Worm (Caenorhabditis elegans): ENCODE results near the gene Y17D7C.1.

Gene Y17D7C.1

DNA sequence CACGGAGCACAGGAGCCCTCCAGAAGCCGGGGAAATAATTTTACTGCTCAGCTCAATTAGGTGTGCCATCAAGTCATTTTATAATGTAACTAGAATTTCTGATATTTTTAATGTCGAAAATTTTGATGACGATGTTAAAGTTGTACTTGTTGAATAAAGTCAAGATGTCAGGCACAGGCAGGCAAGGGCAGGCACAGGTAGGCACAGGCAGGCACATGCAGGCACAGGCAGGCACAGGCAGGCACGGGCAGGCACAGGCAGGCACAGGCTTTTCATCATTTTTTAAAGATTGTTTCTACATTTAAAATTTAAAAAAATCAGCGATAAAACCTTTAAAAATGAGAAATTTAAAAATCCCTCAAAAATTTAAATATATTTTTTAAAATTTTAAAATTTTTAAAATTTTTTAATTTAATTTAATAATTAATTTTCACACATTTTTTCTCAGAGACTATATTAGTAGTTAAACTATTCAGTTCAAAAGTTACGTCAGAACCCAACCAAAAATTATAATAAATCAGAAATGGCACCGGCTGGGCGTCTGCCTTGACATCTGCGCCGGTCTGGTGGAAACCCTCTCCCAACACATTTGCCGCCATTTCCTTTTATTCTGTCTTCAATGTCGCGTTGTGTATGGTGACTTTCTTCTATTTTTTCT lies 3.0 kb downstream of the Y17D7C.1 start, which contains the start of gene Y17D7C.6:
Gene Y17D7C.6 (plus strand): TSS at position 608 of the 658 bp plus-strand sequence.
- TF ChIP-seq nhr-43 (tag; optimal IDR thresholded peaks at IDR 0.05; ENCODE audit: poor library complexity, severe bottlenecking) (no peak), nhr-76 (tag; optimal IDR thresholded peaks at IDR 0.05) (no peak), ztf-11 (tag; optimal IDR thresholded peaks at IDR 0.05) (no peak), pha-4 (tag; optimal IDR thresholded peaks at IDR 0.05) (no peak), lin-15B (tag; optimal IDR thresholded peaks at IDR 0.05) (no peak), lin-39 (tag; optimal IDR thresholded peaks at IDR 0.05) (no peak), unc-62 (GFP tag; optimal IDR thresholded peaks at IDR 0.05) (no peak), fos-1 (tag; optimal IDR thresholded peaks at IDR 0.05) (no peak), eor-1 (tag; optimal IDR thresholded peaks at IDR 0.05) (no peak), zag-1 (tag; optimal IDR thresholded peaks at IDR 0.05) (no peak), ceh-9 (tag; optimal IDR thresholded peaks at IDR 0.05) (no peak), elt-3 (tag; optimal IDR thresholded peaks at IDR 0.05) (no peak), aly-2 (tag; optimal IDR thresholded peaks at IDR 0.05) (no peak), ztf-4 (tag; optimal IDR thresholded peaks at IDR 0.05) (no peak), ceh-16 (tag; optimal IDR thresholded peaks at IDR 0.05) (no peak), nhr-25 (tag; optimal IDR thresholded peaks at IDR 0.05) (no peak)

DNA sequence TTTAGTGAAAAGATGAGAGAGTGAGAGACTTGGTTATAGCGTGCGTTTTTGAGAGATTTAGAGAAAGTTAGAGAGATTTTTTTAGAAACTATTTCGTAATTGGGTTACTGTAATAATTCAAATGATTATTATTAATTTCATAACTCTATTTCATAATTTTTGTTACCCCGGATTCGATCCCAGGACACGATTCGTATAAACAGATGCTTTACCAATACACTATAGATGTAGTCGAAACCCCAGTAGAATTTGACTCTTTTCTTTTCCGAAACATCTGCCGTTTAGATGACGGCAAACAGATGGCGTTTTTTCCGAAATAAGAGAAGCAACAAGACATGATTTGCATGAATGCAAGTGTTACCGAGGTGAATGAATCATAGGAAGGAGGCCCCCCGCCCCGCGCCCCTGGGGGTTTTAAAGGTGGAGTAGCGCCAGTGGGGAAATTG lies 3.7 kb downstream of the Y17D7C.1 start:
- TF ChIP-seq aly-2 (tag; optimal IDR thresholded peaks at IDR 0.05): no peak
- peak; percentile 27 for TF ChIP-seq snpc-4 (tag; optimal IDR thresholded peaks at IDR 0.05)
- TF ChIP-seq hmg-11 (tag; optimal IDR thresholded peaks at IDR 0.05): peak; percentile 19

DNA sequence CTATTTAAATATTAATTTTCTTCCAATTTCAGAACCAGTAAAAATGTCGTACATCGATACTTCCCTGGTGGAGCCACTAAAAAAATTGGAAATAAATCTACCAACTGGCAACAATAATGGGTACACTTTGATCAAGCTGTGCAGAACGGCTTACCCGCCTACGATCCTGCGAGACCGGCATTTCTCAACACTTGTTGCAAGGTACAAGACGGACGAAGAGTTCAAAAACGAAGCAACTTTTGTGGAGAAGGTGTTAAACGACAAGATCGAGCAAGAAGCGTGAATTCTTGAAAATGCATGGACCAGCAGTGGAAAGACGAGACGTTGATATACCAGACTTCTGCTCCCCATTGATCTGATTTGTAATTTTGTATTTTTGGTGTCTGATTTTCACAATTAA lies 5.0 kb downstream of the Y17D7C.1 start:
- TF ChIP-seq nhr-12 (tag; optimal IDR thresholded peaks at IDR 0.05): no peak
- TF ChIP-seq unc-62 (GFP tag; optimal IDR thresholded peaks at IDR 0.05): no peak
- TF ChIP-seq fkh-10 (GFP tag; optimal IDR thresholded peaks at IDR 0.05): no peak
- no peak for TF ChIP-seq ama-1 (optimal IDR thresholded peaks at IDR 0.05)
- TF ChIP-seq unc-39 (tag; optimal IDR thresholded peaks at IDR 0.05): no peak
- no peak for TF ChIP-seq zag-1 (tag; optimal IDR thresholded peaks at IDR 0.05)
- TF ChIP-seq nhr-28 (tag; optimal IDR thresholded peaks at IDR 0.05): no peak
- no peak for TF ChIP-seq R02D3.7 (tag; optimal IDR thresholded peaks at IDR 0.05)
- TF ChIP-seq jun-1 (tag; optimal IDR thresholded peaks at IDR 0.05): no peak
- no peak for TF ChIP-seq ztf-4 (tag; optimal IDR thresholded peaks at IDR 0.05)
- no peak for TF ChIP-seq egl-27 (tag; optimal IDR thresholded peaks at IDR 0.05)
- no peak for TF ChIP-seq aly-2 (tag; optimal IDR thresholded peaks at IDR 0.05)
- no peak for TF ChIP-seq lin-39 (tag; optimal IDR thresholded peaks at IDR 0.05)
- no peak for TF ChIP-seq nhr-76 (tag; optimal IDR thresholded peaks at IDR 0.05)

DNA sequence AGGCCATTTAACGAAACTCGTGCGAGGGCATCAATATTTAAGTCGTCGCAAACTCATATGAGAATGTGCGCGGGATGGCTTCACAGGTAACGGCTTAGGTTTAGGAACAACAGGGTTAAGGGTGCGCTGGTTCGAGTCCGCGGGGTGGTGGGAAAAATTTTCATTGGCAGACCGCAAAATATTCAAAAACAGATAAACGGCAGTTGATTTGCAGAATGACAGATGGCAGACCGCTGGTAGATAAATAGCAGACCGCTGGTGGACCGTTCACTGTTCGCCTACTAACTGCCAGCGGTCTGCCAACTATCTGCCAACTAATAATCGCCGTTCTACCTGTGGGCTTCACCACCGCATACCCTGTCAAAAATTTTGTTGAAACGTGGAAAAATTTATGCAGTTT lies 5.7 kb downstream of the Y17D7C.1 start:
- TF ChIP-seq fkh-2 (tag; optimal IDR thresholded peaks at IDR 0.05) (peak; percentile 10), egl-27 (tag; optimal IDR thresholded peaks at IDR 0.05) (no peak)

DNA sequence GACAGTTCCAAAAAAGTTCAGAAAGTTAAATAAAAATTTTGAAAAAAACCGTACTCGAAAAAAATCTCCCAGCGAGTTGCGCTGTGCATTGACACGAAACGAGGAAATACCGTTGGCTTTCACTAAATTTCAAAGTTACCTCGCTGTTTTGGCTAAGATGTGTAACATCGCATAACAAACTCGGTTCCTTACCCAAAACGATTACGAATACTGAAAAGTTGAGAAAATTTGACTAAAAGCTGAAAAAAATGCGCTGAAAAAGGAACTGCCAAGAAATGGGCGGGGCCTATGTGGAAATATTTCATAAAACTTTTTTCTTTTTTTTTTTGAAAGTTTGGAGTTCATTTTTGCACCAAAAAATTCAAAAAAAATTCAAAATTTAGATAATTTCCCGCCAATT lies 13.0 kb downstream of the Y17D7C.1 start:
- TF ChIP-seq snpc-4 (tag; optimal IDR thresholded peaks at IDR 0.05): no peak
- no peak for TF ChIP-seq egl-27 (tag; optimal IDR thresholded peaks at IDR 0.05)
- no peak for TF ChIP-seq sea-2 (GFP tag; optimal IDR thresholded peaks at IDR 0.05)
- TF ChIP-seq nhr-43 (tag; optimal IDR thresholded peaks at IDR 0.05; ENCODE audit: poor library complexity, severe bottlenecking): no peak
- no peak for TF ChIP-seq fkh-10 (GFP tag; optimal IDR thresholded peaks at IDR 0.05)
- TF ChIP-seq unc-62 (GFP tag; optimal IDR thresholded peaks at IDR 0.05): no peak
- TF ChIP-seq nhr-11 (tag; optimal IDR thresholded peaks at IDR 0.05): no peak
- no peak for TF ChIP-seq pha-4 (tag; optimal IDR thresholded peaks at IDR 0.05)
- TF ChIP-seq nhr-77 (tag; optimal IDR thresholded peaks at IDR 0.05): no peak
- no peak for TF ChIP-seq nhr-28 (tag; optimal IDR thresholded peaks at IDR 0.05)
- TF ChIP-seq skn-1 (tag; optimal IDR thresholded peaks at IDR 0.05): no peak

ce11 chrV:18719956-18720489 lies 13.7 kb downstream of the Y17D7C.1 start, which contains the start of gene Y17D7C.2:
Gene Y17D7C.2, minus strand, starts transcription at chrV:18719987.
- TF ChIP-seq elt-3 (tag; optimal IDR thresholded peaks at IDR 0.05) (no peak), aly-2 (tag; optimal IDR thresholded peaks at IDR 0.05) (no peak), pha-4 (tag; optimal IDR thresholded peaks at IDR 0.05) (peak; percentile 4), nhr-43 (tag; optimal IDR thresholded peaks at IDR 0.05; ENCODE audit: poor library complexity, severe bottlenecking) (no peak), eor-1 (tag; optimal IDR thresholded peaks at IDR 0.05) (no peak), elt-2 (tag; optimal IDR thresholded peaks at IDR 0.05) (peak; percentile 72)
